Worm (Caenorhabditis elegans) whole organism, early embryonic: ENCODE measurements around the gene tsp-14.

Source experiments
- B0310.2 ChIP-seq: sonication (generic microtip); optimal IDR thresholded peaks from 2 replicates; lab custom pipeline; 2016; ENCODE audit warnings: mild to moderate bottlenecking, missing genetic modification characterization, missing compliant biosample characterization
- ama-1 ChIP-seq: fragments of 150-350 bp; optimal IDR thresholded peaks from 2 replicates; lab custom pipeline; 2014
- hnd-1 ChIP-seq: sonication (generic microtip); optimal IDR thresholded peaks from 2 replicates; lab custom pipeline; 2016; ENCODE audit warnings: missing genetic modification characterization, missing compliant biosample characterization
- pes-1 ChIP-seq: fragments of 200-800 bp; sonication (Bioruptor generic); IDR thresholded peaks from 2 replicates; pipeline ENCODE4 v1.3.6; 2022; ENCODE audit warnings: missing genetic modification reagents, missing genetic modification characterization, missing compliant biosample characterization
- scrt-1 ChIP-seq: fragments of 200-800 bp; sonication (Bioruptor generic); IDR thresholded peaks from 2 replicates; pipeline ENCODE4 v1.3.6; 2022; ENCODE audit warnings: missing genetic modification characterization, missing compliant biosample characterization

- TF ChIP-seq B0310.2 (no peak), hnd-1 (tag; lab: Kevin White, UChicago) (no peak), ama-1 (no peak), pes-1 (no peak), scrt-1 (no peak)
These were observed 55.2 kb downstream of the tsp-14 start for ce11 chrX:4821602-4822001.
